Fruit fly (Drosophila melanogaster) whole organism, prepupa: ENCODE results near the gene alpha-Est10.

Source experiments
- Blimp-1 ChIP-seq: fragments of 200-800 bp; sonication (Bioruptor generic); optimal IDR thresholded peaks from 3 replicates; lab custom pipeline; 2017; ENCODE audit warnings: missing biosample characterization, missing genetic modification characterization, mild to moderate bottlenecking, moderate library complexity, missing genetic modification reagents
- CG10631 ChIP-seq: fragments of 200-800 bp; sonication (Bioruptor generic); optimal IDR thresholded peaks from 2 replicates; lab custom pipeline; 2016; ENCODE audit warnings: missing biosample characterization, missing genetic modification characterization
- CG10669 ChIP-seq: fragments of 200-800 bp; sonication (Bioruptor generic); optimal IDR thresholded peaks from 3 replicates; lab custom pipeline; 2018; ENCODE audit warnings: missing biosample characterization, mild to moderate bottlenecking, missing genetic modification characterization, moderate library complexity
- CG11294 ChIP-seq: fragments of 200-800 bp; sonication (Bioruptor generic); IDR thresholded peaks from 2 replicates; pipeline ENCODE4 v1.3.6; 2022; ENCODE audit warnings: missing biosample characterization, missing genetic modification characterization
- CG11762 ChIP-seq: fragments of 200-800 bp; sonication (Bioruptor generic); optimal IDR thresholded peaks from 3 replicates; lab custom pipeline; 2016; ENCODE audit warnings: missing biosample characterization, missing genetic modification characterization; ENCODE audit not compliant: insufficient read depth
- CG15336 ChIP-seq: fragments of 200-800 bp; sonication (Bioruptor generic); IDR thresholded peaks from 2 replicates; pipeline ENCODE4 v1.3.6; 2022; ENCODE audit warnings: missing biosample characterization, missing genetic modification characterization
- CG3032 ChIP-seq: fragments of 200-800 bp; optimal IDR thresholded peaks from 2 replicates; lab custom pipeline; 2019; ENCODE audit warnings: missing biosample characterization, mild to moderate bottlenecking, missing genetic modification characterization, moderate library complexity
- CG31627 ChIP-seq: fragments of 200-800 bp; sonication (Bioruptor generic); optimal IDR thresholded peaks from 3 replicates; lab custom pipeline; 2016; ENCODE audit warnings: missing biosample characterization, missing genetic modification characterization
- CG32006 ChIP-seq: fragments of 200-800 bp; sonication (Bioruptor generic); optimal IDR thresholded peaks from 3 replicates; lab custom pipeline; 2017; ENCODE audit warnings: missing biosample characterization, mild to moderate bottlenecking, missing genetic modification characterization
- CG34406 ChIP-seq: fragments of 200-800 bp; sonication (Bioruptor generic); optimal IDR thresholded peaks from 3 replicates; lab custom pipeline; 2016; ENCODE audit warnings: missing biosample characterization, missing genetic modification characterization
- CG3919 ChIP-seq: fragments of 200-800 bp; sonication (Bioruptor generic); optimal IDR thresholded peaks from 3 replicates; lab custom pipeline; 2016; ENCODE audit warnings: missing biosample characterization, missing genetic modification characterization
- CG4318 ChIP-seq: fragments of 200-800 bp; sonication (Bioruptor generic); optimal IDR thresholded peaks from 3 replicates; lab custom pipeline; 2017; ENCODE audit warnings: missing biosample characterization, mild to moderate bottlenecking, missing genetic modification characterization
- CG6163 ChIP-seq: fragments of 200-800 bp; sonication (Bioruptor generic); IDR thresholded peaks from 3 replicates; pipeline ENCODE4 v1.3.6; 2022; ENCODE audit warnings: missing biosample characterization, missing genetic modification characterization
- CG6808 ChIP-seq: fragments of 200-800 bp; sonication (Bioruptor generic); optimal IDR thresholded peaks from 3 replicates; lab custom pipeline; 2017; ENCODE audit warnings: missing biosample characterization, missing genetic modification characterization, mild to moderate bottlenecking, moderate library complexity, missing genetic modification reagents
- CG6854 ChIP-seq: fragments of 200-800 bp; sonication (Bioruptor generic); optimal IDR thresholded peaks from 2 replicates; lab custom pipeline; 2017; ENCODE audit warnings: missing biosample characterization, mild to moderate bottlenecking, missing genetic modification characterization
- CG7368 ChIP-seq: fragments of 200-800 bp; sonication (Bioruptor generic); optimal IDR thresholded peaks from 3 replicates; lab custom pipeline; 2016; ENCODE audit warnings: missing biosample characterization, missing genetic modification characterization
- CG8319 ChIP-seq: fragments of 200-800 bp; sonication (Bioruptor generic); optimal IDR thresholded peaks from 3 replicates; lab custom pipeline; 2016; ENCODE audit warnings: missing biosample characterization, missing genetic modification characterization
- CG8632 ChIP-seq: fragments of 200-800 bp; sonication (Bioruptor generic); optimal IDR thresholded peaks from 3 replicates; lab custom pipeline; 2016; ENCODE audit warnings: missing biosample characterization, missing genetic modification characterization
- CG9139 ChIP-seq: fragments of 200-800 bp; sonication (Bioruptor generic); optimal IDR thresholded peaks from 3 replicates; lab custom pipeline; 2017; ENCODE audit warnings: missing biosample characterization, mild to moderate bottlenecking, missing genetic modification characterization
- Eip75B ChIP-seq: fragments of 200-800 bp; sonication (Bioruptor generic); optimal IDR thresholded peaks from 3 replicates; lab custom pipeline; 2016; ENCODE audit warnings: missing biosample characterization, missing genetic modification characterization
- Eip78C ChIP-seq: fragments of 200-800 bp; sonication (Bioruptor generic); peaks from one replicate; lab custom pipeline; 2016; ENCODE audit warnings: missing biosample characterization, missing genetic modification characterization
- Eip93F ChIP-seq: fragments of 200-800 bp; sonication (Bioruptor generic); optimal IDR thresholded peaks from 2 replicates; lab custom pipeline; 2016; ENCODE audit warnings: missing biosample characterization, mild to moderate bottlenecking, missing genetic modification characterization
- Ets21C ChIP-seq: fragments of 200-800 bp; sonication (Bioruptor generic); optimal IDR thresholded peaks from 3 replicates; lab custom pipeline; 2016; ENCODE audit warnings: missing biosample characterization, missing genetic modification characterization
- Ets96B ChIP-seq: fragments of 200-800 bp; optimal IDR thresholded peaks from 2 replicates; lab custom pipeline; 2019; ENCODE audit warnings: missing biosample characterization, mild to moderate bottlenecking, missing genetic modification characterization, moderate library complexity
- Gug ChIP-seq: fragments of 200-800 bp; sonication (Bioruptor generic); IDR thresholded peaks from 2 replicates; pipeline ENCODE4 v1.3.6; 2022; ENCODE audit warnings: missing biosample characterization, missing genetic modification characterization
- Hr38 ChIP-seq: sonication (Bioruptor generic); optimal IDR thresholded peaks from 2 replicates; lab custom pipeline; 2016; ENCODE audit warnings: missing biosample characterization, missing genetic modification characterization
- Hr39 ChIP-seq: fragments of 200-800 bp; sonication (Bioruptor generic); optimal IDR thresholded peaks from 2 replicates; lab custom pipeline; 2016; ENCODE audit warnings: missing biosample characterization, missing genetic modification characterization
- Lpt ChIP-seq: fragments of 200-800 bp; sonication (Bioruptor generic); optimal IDR thresholded peaks from 3 replicates; lab custom pipeline; 2016; ENCODE audit warnings: missing biosample characterization, missing genetic modification characterization
- Sox102F ChIP-seq: fragments of 200-800 bp; sonication (Bioruptor generic); optimal IDR thresholded peaks from 2 replicates; lab custom pipeline; 2016; ENCODE audit warnings: missing biosample characterization, mild to moderate bottlenecking, missing genetic modification characterization
- Sox14 ChIP-seq: fragments of 200-800 bp; sonication (Bioruptor generic); optimal IDR thresholded peaks from 3 replicates; lab custom pipeline; 2016; ENCODE audit warnings: missing biosample characterization, missing genetic modification characterization
- Sox15 ChIP-seq: fragments of 200-800 bp; sonication (Bioruptor generic); optimal IDR thresholded peaks from 3 replicates; lab custom pipeline; 2016; ENCODE audit warnings: missing biosample characterization, missing genetic modification characterization
- achi ChIP-seq: fragments of 200-800 bp; sonication (Bioruptor generic); optimal IDR thresholded peaks from 3 replicates; lab custom pipeline; 2016; ENCODE audit warnings: missing biosample characterization, missing genetic modification characterization
- dac ChIP-seq: fragments of 200-800 bp; sonication (Bioruptor generic); optimal IDR thresholded peaks from 2 replicates; lab custom pipeline; 2017; ENCODE audit warnings: missing biosample characterization, mild to moderate bottlenecking, missing genetic modification characterization
- eg ChIP-seq: fragments of 200-800 bp; sonication (Bioruptor generic); IDR thresholded peaks from 3 replicates; pipeline ENCODE4 v1.3.6; 2022; ENCODE audit warnings: missing biosample characterization, missing genetic modification characterization
- esn ChIP-seq: fragments of 200-800 bp; sonication (Bioruptor generic); optimal IDR thresholded peaks from 2 replicates; lab custom pipeline; 2016; ENCODE audit warnings: missing biosample characterization, mild to moderate bottlenecking, missing genetic modification characterization, moderate library complexity
- fd59A ChIP-seq: fragments of 200-800 bp; sonication (Bioruptor generic); optimal IDR thresholded peaks from 2 replicates; lab custom pipeline; 2017; ENCODE audit warnings: missing biosample characterization, mild to moderate bottlenecking, missing genetic modification characterization, missing genetic modification reagents
- fd85E ChIP-seq: fragments of 200-800 bp; sonication (Bioruptor generic); optimal IDR thresholded peaks from 3 replicates; lab custom pipeline; 2016; ENCODE audit warnings: missing biosample characterization, missing genetic modification characterization
- fkh ChIP-seq: fragments of 200-800 bp; sonication (Bioruptor generic); optimal IDR thresholded peaks from 3 replicates; lab custom pipeline; 2017; ENCODE audit warnings: missing biosample characterization, mild to moderate bottlenecking, missing genetic modification characterization, moderate library complexity
- lz ChIP-seq: fragments of 200-800 bp; sonication (Bioruptor generic); optimal IDR thresholded peaks from 3 replicates; lab custom pipeline; 2016; ENCODE audit warnings: missing biosample characterization, missing genetic modification characterization
- pdm3 ChIP-seq: fragments of 200-800 bp; sonication (Bioruptor generic); optimal IDR thresholded peaks from 3 replicates; lab custom pipeline; 2016; ENCODE audit warnings: missing biosample characterization, missing genetic modification characterization
- salr ChIP-seq, 2 experiments: fragments of 200-800 bp; sonication (Bioruptor generic); optimal IDR thresholded peaks; 3 replicates each; lab custom pipeline; 2016 to 2018; ENCODE audit warnings: missing biosample characterization in 2 of 2, missing genetic modification characterization in 2 of 2, mild to moderate bottlenecking in 1 of 2
- ss ChIP-seq, 2 experiments: fragments of 200-800 bp; sonication (Bioruptor generic); optimal IDR thresholded peaks; 2 replicates in 1 of 2; 3 replicates in 1 of 2; lab custom pipeline; 2017 to 2018; ENCODE audit warnings: mild to moderate bottlenecking in 2 of 2, missing biosample characterization in 2 of 2, missing genetic modification characterization in 2 of 2, moderate library complexity in 1 of 2
- svp ChIP-seq: fragments of 200-800 bp; sonication (Bioruptor generic); peaks from one replicate; lab custom pipeline; 2016; ENCODE audit warnings: missing biosample characterization, missing genetic modification characterization
- vri ChIP-seq: fragments of 200-800 bp; sonication (Bioruptor generic); optimal IDR thresholded peaks from 3 replicates; lab custom pipeline; 2016; ENCODE audit warnings: missing biosample characterization, mild to moderate bottlenecking, missing genetic modification characterization

Gene alpha-Est10

dm6 chr3R:7514232-7514863 lies 20.7 kb upstream of the alpha-Est10 start:
- TF ChIP-seq achi (GFP tag; lab: Kevin White, UChicago), result no peak
- TF ChIP-seq svp, result peak; percentile 99

- TF ChIP-seq Hr39 (GFP tag; lab: Kevin White, UChicago), result no peak
- no peak for TF ChIP-seq CG15336 (GFP tag; lab: Robert Waterston, UW)
- no peak for TF ChIP-seq dac (GFP tag; lab: Kevin White, UChicago)
- no peak for TF ChIP-seq Sox102F (GFP tag; lab: Kevin White, UChicago)
- TF ChIP-seq CG32006, result no peak
- no peak for TF ChIP-seq CG10631 (GFP tag; lab: Kevin White, UChicago)
- no peak for TF ChIP-seq CG11294 (GFP tag; lab: Robert Waterston, UW)
- no peak for TF ChIP-seq CG7368 (GFP tag; lab: Kevin White, UChicago)
- TF ChIP-seq fd59A (GFP tag; lab: Kevin White, UChicago), result no peak
- no peak for TF ChIP-seq CG10669
- TF ChIP-seq CG3919, result no peak
- no peak for TF ChIP-seq salr (GFP tag; optimal IDR thresholded peaks at IDR 0.05; lab: Kevin White, UChicago)
- no peak for TF ChIP-seq eg (GFP tag; lab: Robert Waterston, UW)
- TF ChIP-seq CG3032 (tag; lab: Kevin White, UChicago), result no peak
- TF ChIP-seq pdm3 (GFP tag; lab: Kevin White, UChicago), result no peak
- TF ChIP-seq Hr38 (GFP tag; lab: Kevin White, UChicago), result no peak
- no peak for TF ChIP-seq Lpt (GFP tag; lab: Kevin White, UChicago)
- TF ChIP-seq Blimp-1 (GFP tag; lab: Kevin White, UChicago), result no peak
- TF ChIP-seq Sox14 (GFP tag; lab: Kevin White, UChicago), result no peak
- TF ChIP-seq CG6808 (GFP tag; lab: Kevin White, UChicago), result no peak
- peak; percentile 67 for TF ChIP-seq Eip78C
- peak; percentile 69 for TF ChIP-seq vri
- TF ChIP-seq CG31627 (GFP tag; lab: Kevin White, UChicago), result no peak
- no peak for TF ChIP-seq Ets21C (GFP tag; lab: Kevin White, UChicago)
- TF ChIP-seq svp, result peak; percentile 83
- no peak for TF ChIP-seq CG6854 (GFP tag; lab: Kevin White, UChicago)
- no peak for TF ChIP-seq CG8319 (GFP tag; lab: Kevin White, UChicago)
- TF ChIP-seq CG4318 (GFP tag; lab: Kevin White, UChicago), result no peak
- TF ChIP-seq CG9139 (GFP tag; lab: Kevin White, UChicago), result no peak
- peak; percentile 5 for TF ChIP-seq fkh (GFP tag; lab: Kevin White, UChicago)
- no peak for TF ChIP-seq CG8632
- TF ChIP-seq CG6163 (GFP tag; lab: Robert Waterston, UW), result no peak
- TF ChIP-seq Sox15, result no peak
Observed at dm6 chr3R:7508198-7508837, 14.7 kb upstream of the alpha-Est10 start.

- TF ChIP-seq Sox102F (GFP tag; lab: Kevin White, UChicago) (peak; percentile 1), CG11762 (no peak), CG6163 (GFP tag; lab: Robert Waterston, UW) (0 out of 3 replicates have a peak, but pooled peaks have one; percentile 53), Eip75B (GFP tag; lab: Kevin White, UChicago) (no peak), vri (peak; percentile 26), CG32006 (peak; percentile 60), salr (GFP tag; optimal IDR thresholded peaks at IDR 0.05; lab: Kevin White, UChicago) (no peak), Ets96B (tag; lab: Kevin White, UChicago) (no peak), Blimp-1 (GFP tag; lab: Kevin White, UChicago) (no peak), CG31627 (GFP tag; lab: Kevin White, UChicago) (peak; percentile 27), CG6808 (GFP tag; lab: Kevin White, UChicago) (no peak), CG6854 (GFP tag; lab: Kevin White, UChicago) (no peak), CG3919 (peak; percentile 26), fd85E (GFP tag; lab: Kevin White, UChicago) (no peak), Gug (GFP tag; lab: Robert Waterston, UW) (0 out of 2 replicates have a peak, but pooled peaks have one; percentile 16), CG34406 (GFP tag; lab: Kevin White, UChicago) (no peak), Hr39 (GFP tag; lab: Kevin White, UChicago) (peak; percentile 41), Eip93F (GFP tag; lab: Kevin White, UChicago) (no peak), ss (GFP tag; optimal IDR thresholded peaks at IDR 0.05; lab: Kevin White, UChicago) (no peak), eg (GFP tag; lab: Robert Waterston, UW) (no peak; the same call in 2 of the 3 replicates), esn (GFP tag; lab: Kevin White, UChicago) (peak; percentile 15), lz (peak; percentile 13)
Observed at dm6 chr3R:7506314-7506988, 12.8 kb upstream of the alpha-Est10 start.
